Fruit fly (Drosophila melanogaster): ENCODE measurements around the gene CG17233.
A peak's percentile ranks its signal among the peaks of the same experiment; 100 is the strongest.

The CG17233 gene

dm6 chr3L:20206950-20207584, 34.6 kb downstream of the CG17233 start, which contains the start of gene CG6996:
TSS of gene CG6996 (plus strand) at chr3L:20207534.
- TF ChIP-seq HLH106 (tag; optimal IDR thresholded peaks at IDR 0.05) (no peak), brk (GFP tag; optimal IDR thresholded peaks at IDR 0.05) (no peak), woc (GFP tag; optimal IDR thresholded peaks at IDR 0.05) (no peak), OdsH (GFP tag; optimal IDR thresholded peaks at IDR 0.05) (no peak), dl (GFP tag; optimal IDR thresholded peaks at IDR 0.05; ENCODE audit: insufficient read depth in 1 of 2, partially characterized antibody in 2 of 2) (no peak), dmrt93B (GFP tag; optimal IDR thresholded peaks at IDR 0.05) (no peak), Hr83 (GFP tag; optimal IDR thresholded peaks at IDR 0.05; ENCODE audit: poor library complexity, severe bottlenecking) (no peak), Myc (optimal IDR thresholded peaks at IDR 0.05) (no peak)

dm6 chr3L:20205946-20206345, 35.8 kb downstream of the CG17233 start, which contains the start of gene CG7290:
TSS of gene CG7290 (minus strand) at chr3L:20206046.
- TF ChIP-seq woc (GFP tag; optimal IDR thresholded peaks at IDR 0.05) (no peak), sage (GFP tag; optimal IDR thresholded peaks at IDR 0.05) (no peak), Dif (GFP tag; optimal IDR thresholded peaks at IDR 0.05; ENCODE audit: partially characterized antibody) (no peak), tai (GFP tag; optimal IDR thresholded peaks at IDR 0.05) (no peak)

- TF ChIP-seq HLH106 (tag; optimal IDR thresholded peaks at IDR 0.05) (no peak), N (GFP tag; optimal IDR thresholded peaks at IDR 0.05) (no peak), Dif (GFP tag; optimal IDR thresholded peaks at IDR 0.05; ENCODE audit: partially characterized antibody) (no peak), OdsH (GFP tag; optimal IDR thresholded peaks at IDR 0.05) (no peak), usp (GFP tag; optimal IDR thresholded peaks at IDR 0.05) (no peak), dmrt93B (GFP tag; optimal IDR thresholded peaks at IDR 0.05) (no peak), brk (GFP tag; optimal IDR thresholded peaks at IDR 0.05) (no peak), br (GFP tag; optimal IDR thresholded peaks at IDR 0.05) (no peak), Vsx2 (GFP tag; optimal IDR thresholded peaks at IDR 0.05; ENCODE audit: partially characterized antibody) (no peak)
These were observed 38.1 kb downstream of the CG17233 start, which contains the start of gene CG7298 for dm6 chr3L:20203587-20203986. TSS of gene CG7298 (minus strand) at chr3L:20203687.

- TF ChIP-seq pan (optimal IDR thresholded peaks at IDR 0.05), result no peak
- TF ChIP-seq CrebA (GFP tag; optimal IDR thresholded peaks at IDR 0.05; ENCODE audit: borderline replicate concordance), result no peak
- no peak for TF ChIP-seq Vsx2 (GFP tag; optimal IDR thresholded peaks at IDR 0.05; ENCODE audit: partially characterized antibody)
- no peak for TF ChIP-seq Hnf4 (GFP tag; optimal IDR thresholded peaks at IDR 0.05)
- TF ChIP-seq Jra (GFP tag; optimal IDR thresholded peaks at IDR 0.05), result no peak
- no peak for TF ChIP-seq Sp1 (GFP tag; optimal IDR thresholded peaks at IDR 0.05)
- TF ChIP-seq foxo (GFP tag; optimal IDR thresholded peaks at IDR 0.05), result no peak
- TF ChIP-seq h (GFP tag; optimal IDR thresholded peaks at IDR 0.05), result no peak
- TF ChIP-seq usp (GFP tag; optimal IDR thresholded peaks at IDR 0.05), result no peak
- no peak for TF ChIP-seq fru (GFP tag; optimal IDR thresholded peaks at IDR 0.05)
- TF ChIP-seq lola (GFP tag; optimal IDR thresholded peaks at IDR 0.05), result no peak
- TF ChIP-seq CG32264 (GFP tag; optimal IDR thresholded peaks at IDR 0.05), result no peak
- no peak for TF ChIP-seq Myc (optimal IDR thresholded peaks at IDR 0.05)
- no peak for TF ChIP-seq jim (GFP tag; optimal IDR thresholded peaks at IDR 0.05)
- no peak for TF ChIP-seq sv (GFP tag; optimal IDR thresholded peaks at IDR 0.05)
- TF ChIP-seq Rel (GFP tag; optimal IDR thresholded peaks at IDR 0.05), result no peak
- TF ChIP-seq Rel (tag; optimal IDR thresholded peaks at IDR 0.05), result no peak
- TF ChIP-seq brk (GFP tag; optimal IDR thresholded peaks at IDR 0.05), result no peak
- no peak for TF ChIP-seq br (GFP tag; optimal IDR thresholded peaks at IDR 0.05)
These were observed 40.2 kb downstream of the CG17233 start, which contains the start of gene obst-F for dm6 chr3L:20201538-20201937. TSS of gene obst-F (minus strand) at chr3L:20201638.

dm6 chr3L:20199569-20200247, 42.0 kb downstream of the CG17233 start, which contains the start of gene CG42833:
TSS of gene CG42833 (plus strand) at chr3L:20200093.
- TF ChIP-seq foxo (GFP tag; optimal IDR thresholded peaks at IDR 0.05) (no peak), brk (GFP tag; optimal IDR thresholded peaks at IDR 0.05) (peak; percentile 26), dl (GFP tag; optimal IDR thresholded peaks at IDR 0.05; ENCODE audit: insufficient read depth in 1 of 2, partially characterized antibody in 2 of 2) (no peak), h (GFP tag; optimal IDR thresholded peaks at IDR 0.05) (no peak), Jra (GFP tag; optimal IDR thresholded peaks at IDR 0.05) (no peak), Mio (GFP tag; optimal IDR thresholded peaks at IDR 0.05) (no peak), Dif (GFP tag; optimal IDR thresholded peaks at IDR 0.05; ENCODE audit: partially characterized antibody) (no peak), Hr83 (GFP tag; optimal IDR thresholded peaks at IDR 0.05; ENCODE audit: poor library complexity, severe bottlenecking) (no peak), Rel (GFP tag; optimal IDR thresholded peaks at IDR 0.05) (no peak), Rel (tag; optimal IDR thresholded peaks at IDR 0.05) (no peak), Hnf4 (GFP tag; optimal IDR thresholded peaks at IDR 0.05) (no peak), N (GFP tag; optimal IDR thresholded peaks at IDR 0.05) (no peak), dmrt93B (GFP tag; optimal IDR thresholded peaks at IDR 0.05) (no peak), fru (GFP tag; optimal IDR thresholded peaks at IDR 0.05) (no peak), GATAd (GFP tag; optimal IDR thresholded peaks at IDR 0.05) (no peak), psq (GFP tag; optimal IDR thresholded peaks at IDR 0.05) (no peak), woc (GFP tag; optimal IDR thresholded peaks at IDR 0.05) (no peak), CG32264 (GFP tag; optimal IDR thresholded peaks at IDR 0.05) (no peak), ey (GFP tag; optimal IDR thresholded peaks at IDR 0.05) (no peak), usp (GFP tag; optimal IDR thresholded peaks at IDR 0.05) (no peak), Myc (optimal IDR thresholded peaks at IDR 0.05) (peak; percentile 51), sv (GFP tag; optimal IDR thresholded peaks at IDR 0.05) (no peak), Hr78 (GFP tag; optimal IDR thresholded peaks at IDR 0.05) (no peak), sage (GFP tag; optimal IDR thresholded peaks at IDR 0.05) (peak; percentile 36), rgr (GFP tag; optimal IDR thresholded peaks at IDR 0.05) (no peak), CrebA (GFP tag; optimal IDR thresholded peaks at IDR 0.05; ENCODE audit: borderline replicate concordance) (peak; percentile 3), tai (GFP tag; optimal IDR thresholded peaks at IDR 0.05) (no peak), br (GFP tag; optimal IDR thresholded peaks at IDR 0.05) (no peak), Dfd (GFP tag; optimal IDR thresholded peaks at IDR 0.05) (no peak)
